Worm (Caenorhabditis elegans) whole organism, L4/young adult: ENCODE results near the gene let-767.

Experiments
- W03F9.2 ChIP-seq: fragments of 150-350 bp; optimal IDR thresholded peaks from 2 replicates; lab custom pipeline; 2014; ENCODE audit warnings: missing biosample characterization, missing genetic modification characterization
- dao-5 ChIP-seq: sonication (generic microtip); optimal IDR thresholded peaks from 2 replicates; lab custom pipeline; 2016; ENCODE audit warnings: missing genotype, missing genetic modification characterization, moderate library complexity, missing compliant biosample characterization
- him-1 ChIP-seq: sonication (generic microtip); optimal IDR thresholded peaks from 2 replicates; lab custom pipeline; 2016; ENCODE audit warnings: missing genotype, missing genetic modification reagents, missing genetic modification characterization, missing compliant biosample characterization

DNA sequence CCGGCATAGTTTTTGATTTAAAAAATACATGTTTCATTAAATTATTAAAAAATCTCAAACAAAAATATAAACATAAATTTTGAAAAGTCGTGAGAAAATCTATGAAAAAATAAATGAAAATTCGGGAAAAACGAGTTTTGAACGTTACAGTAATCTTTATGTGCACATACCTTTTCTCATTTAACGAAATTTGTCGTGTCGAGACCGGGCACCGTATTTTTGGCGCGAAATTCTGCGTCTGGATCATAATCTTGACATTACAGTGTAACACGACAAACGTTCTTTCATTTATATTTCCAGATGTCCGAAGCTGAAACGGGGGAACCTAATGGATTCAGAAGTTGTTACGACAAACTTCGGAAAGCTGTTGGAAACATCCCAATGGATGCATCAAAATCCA lies 49.8 kb upstream of the let-767 start, which contains the start of gene C16A3.2:
- no peak for TF ChIP-seq him-1
- TF ChIP-seq W03F9.2: no peak
- TF ChIP-seq dao-5 (tag; lab: Kevin White, UChicago): no peak
